Worm (Caenorhabditis elegans): Measurements from ENCODE around the gene R04F11.5.
A peak's percentile ranks its signal among the peaks of the same experiment; 100 is the strongest.

ce11 chrV:12301985-12302591 lies 15.7 kb downstream of the R04F11.5 start, which contains the start of the genes frm-7 and F55C5.17:
- TF ChIP-seq fkh-10 (GFP tag; optimal IDR thresholded peaks at IDR 0.05) (no peak), ama-1 (optimal IDR thresholded peaks at IDR 0.05) (no peak), alr-1 (tag; optimal IDR thresholded peaks at IDR 0.05; ENCODE audit: borderline replicate concordance) (no peak), elt-3 (tag; optimal IDR thresholded peaks at IDR 0.05) (peak in 1 of 6 experiments; percentile 10), nhr-11 (tag; optimal IDR thresholded peaks at IDR 0.05) (no peak), jun-1 (tag; optimal IDR thresholded peaks at IDR 0.05) (no peak), skn-1 (tag; optimal IDR thresholded peaks at IDR 0.05) (no peak), lsy-2 (tag; optimal IDR thresholded peaks at IDR 0.05) (no peak), unc-86 (tag; optimal IDR thresholded peaks at IDR 0.05) (no peak), hpl-2 (GFP tag; optimal IDR thresholded peaks at IDR 0.05) (no peak), lir-3 (tag; optimal IDR thresholded peaks at IDR 0.05; ENCODE audit: poor library complexity) (no peak)
